Fruit fly (Drosophila melanogaster) whole organism, embryonic: Measurements from ENCODE around the gene CG33110.

Experiments
- Ada2b ChIP-seq: fragments of 200-800 bp; sonication (Bioruptor generic); IDR thresholded peaks from 2 replicates; pipeline ENCODE4 v1.3.6; 2022; ENCODE audit warnings: missing biosample characterization, missing genetic modification characterization
- Atf3 ChIP-seq: fragments of 200-800 bp; sonication (Bioruptor generic); optimal IDR thresholded peaks from 3 replicates; lab custom pipeline; 2016; ENCODE audit warnings: missing biosample characterization, missing genetic modification characterization
- CG11247 ChIP-seq: fragments of 200-800 bp; sonication (Bioruptor generic); IDR thresholded peaks from 2 replicates; pipeline ENCODE4 v1.3.6; 2022; ENCODE audit warnings: missing biosample characterization, missing genetic modification characterization
- CG11456 ChIP-seq: fragments of 200-800 bp; sonication (Bioruptor generic); IDR thresholded peaks from 3 replicates; pipeline ENCODE4 v1.3.6; 2022; ENCODE audit warnings: missing biosample characterization, missing genetic modification characterization
- CG11696 ChIP-seq: fragments of 200-800 bp; sonication (Bioruptor generic); IDR thresholded peaks from 2 replicates; pipeline ENCODE4 v1.3.6; 2022; ENCODE audit warnings: missing biosample characterization, missing genetic modification characterization
- CG12104 ChIP-seq: fragments of 200-800 bp; sonication (Bioruptor generic); optimal IDR thresholded peaks from 3 replicates; lab custom pipeline; 2016; ENCODE audit warnings: missing biosample characterization, missing genetic modification characterization
- CG12659 ChIP-seq: fragments of 200-800 bp; sonication (Bioruptor generic); optimal IDR thresholded peaks from 3 replicates; lab custom pipeline; 2017; ENCODE audit warnings: mild to moderate bottlenecking, missing biosample characterization, missing genetic modification reagents, missing genetic modification characterization
- CG13424 ChIP-seq: fragments of 200-800 bp; sonication (Bioruptor generic); optimal IDR thresholded peaks from 2 replicates; lab custom pipeline; 2019; ENCODE audit warnings: missing biosample characterization, mild to moderate bottlenecking, missing genetic modification characterization, moderate library complexity
- CG14050 ChIP-seq: fragments of 200-800 bp; sonication (Bioruptor generic); IDR thresholded peaks from 3 replicates; pipeline ENCODE4 v1.3.6; 2022; ENCODE audit warnings: missing biosample characterization, missing genetic modification characterization
- CG14441 ChIP-seq: fragments of 200-800 bp; sonication (Bioruptor generic); IDR thresholded peaks from 2 replicates; pipeline ENCODE4 v1.3.6; 2022; ENCODE audit warnings: missing biosample characterization, missing genetic modification characterization
- CG14667 ChIP-seq: fragments of 200-800 bp; sonication (Bioruptor generic); IDR thresholded peaks from 2 replicates; pipeline ENCODE4 v1.3.6; 2022; ENCODE audit warnings: missing biosample characterization, missing genetic modification characterization
- CG1602 ChIP-seq: fragments of 200-800 bp; sonication (Bioruptor generic); optimal IDR thresholded peaks from 3 replicates; lab custom pipeline; 2016; ENCODE audit warnings: missing biosample characterization, missing genetic modification characterization
- CG17328 ChIP-seq: fragments of 200-800 bp; sonication (Bioruptor generic); IDR thresholded peaks from 2 replicates; pipeline ENCODE4 v1.3.6; 2022; ENCODE audit warnings: missing biosample characterization, missing genetic modification characterization
- CG17359 ChIP-seq: fragments of 200-800 bp; sonication (Bioruptor generic); optimal IDR thresholded peaks from 3 replicates; lab custom pipeline; 2018; ENCODE audit warnings: missing biosample characterization, mild to moderate bottlenecking, missing genetic modification characterization, moderate library complexity
- CG17385 ChIP-seq: fragments of 200-800 bp; sonication (Bioruptor generic); optimal IDR thresholded peaks from 3 replicates; lab custom pipeline; 2018; ENCODE audit warnings: missing biosample characterization, mild to moderate bottlenecking, missing genetic modification characterization
- CG18011 ChIP-seq: fragments of 200-800 bp; sonication (Bioruptor generic); optimal IDR thresholded peaks from 2 replicates; lab custom pipeline; 2017; ENCODE audit warnings: missing biosample characterization, missing genetic modification characterization, mild to moderate bottlenecking, moderate library complexity, missing genotype
- CG18262 ChIP-seq: fragments of 200-800 bp; optimal IDR thresholded peaks from 3 replicates; lab custom pipeline; 2019; ENCODE audit warnings: missing biosample characterization, mild to moderate bottlenecking, missing genetic modification characterization, moderate library complexity
- CG30403 ChIP-seq: fragments of 200-800 bp; sonication (Bioruptor generic); optimal IDR thresholded peaks from 3 replicates; lab custom pipeline; 2016; ENCODE audit warnings: missing biosample characterization, missing genetic modification characterization
- CG4328 ChIP-seq: fragments of 200-800 bp; sonication (Bioruptor generic); optimal IDR thresholded peaks from 3 replicates; lab custom pipeline; 2017; ENCODE audit warnings: missing biosample characterization, missing genetic modification reagents, missing genetic modification characterization
- CG4730 ChIP-seq: fragments of 200-800 bp; sonication (Bioruptor generic); IDR thresholded peaks from 2 replicates; pipeline ENCODE4 v1.3.6; 2022; ENCODE audit warnings: missing biosample characterization, missing genetic modification characterization
- CG5953 ChIP-seq: fragments of 200-800 bp; sonication (Bioruptor generic); IDR thresholded peaks from 2 replicates; pipeline ENCODE4 v1.3.6; 2022; ENCODE audit warnings: missing biosample characterization, missing genetic modification characterization
- CG7372 ChIP-seq: fragments of 200-800 bp; sonication (Bioruptor generic); IDR thresholded peaks from 2 replicates; pipeline ENCODE4 v1.3.6; 2022; ENCODE audit warnings: missing biosample characterization, missing genetic modification characterization
- CG8388 ChIP-seq: fragments of 200-800 bp; sonication (Bioruptor generic); optimal IDR thresholded peaks from 2 replicates; lab custom pipeline; 2019; ENCODE audit warnings: missing biosample characterization, mild to moderate bottlenecking, missing genetic modification characterization, moderate library complexity
- Dbx ChIP-seq: fragments of 200-800 bp; sonication (Bioruptor generic); IDR thresholded peaks from 3 replicates; pipeline ENCODE4 v1.3.6; 2022; ENCODE audit warnings: missing biosample characterization, missing genetic modification characterization
- Fer1 ChIP-seq: fragments of 200-800 bp; sonication (Bioruptor generic); optimal IDR thresholded peaks from 2 replicates; lab custom pipeline; 2017; ENCODE audit warnings: missing biosample characterization, mild to moderate bottlenecking, missing genetic modification characterization
- H2.0 ChIP-seq: fragments of 200-800 bp; sonication (Bioruptor generic); IDR thresholded peaks from 2 replicates; pipeline ENCODE4 v1.3.6; 2022; ENCODE audit warnings: missing biosample characterization, missing genetic modification characterization
- Lpt ChIP-seq: fragments of >200 bp; optimal IDR thresholded peaks from 2 replicates; lab custom pipeline; 2018; ENCODE audit warnings: missing biosample characterization, missing genetic modification characterization
- Mad ChIP-seq: fragments of 200-800 bp; sonication (Bioruptor generic); optimal IDR thresholded peaks from 2 replicates; lab custom pipeline; 2016; ENCODE audit warnings: missing biosample characterization, missing genetic modification characterization
- Med ChIP-seq: fragments of 200-800 bp; sonication (Bioruptor generic); peaks from one replicate; lab custom pipeline; 2016; ENCODE audit warnings: missing biosample characterization, missing genetic modification characterization, mild to moderate bottlenecking, inconsistent platforms, moderate library complexity
- Mrtf ChIP-seq: fragments of 200-800 bp; sonication (Bioruptor generic); IDR thresholded peaks from 3 replicates; pipeline ENCODE4 v1.3.6; 2022; ENCODE audit warnings: missing biosample characterization, missing genetic modification characterization
- Ptx1 ChIP-seq: fragments of 200-800 bp; sonication (Bioruptor generic); IDR thresholded peaks from 2 replicates; pipeline ENCODE4 v1.3.6; 2022; ENCODE audit warnings: missing biosample characterization, missing genetic modification characterization
- Side ChIP-seq: fragments of 200-800 bp; sonication (Bioruptor generic); optimal IDR thresholded peaks from 2 replicates; lab custom pipeline; 2016; ENCODE audit warnings: missing biosample characterization, missing genetic modification characterization
- ap ChIP-seq: fragments of 200-800 bp; sonication (Bioruptor generic); IDR thresholded peaks from 2 replicates; pipeline ENCODE4 v1.3.6; 2022; ENCODE audit warnings: missing biosample characterization, missing genetic modification characterization
- dati ChIP-seq: fragments of 200-800 bp; sonication (Bioruptor generic); IDR thresholded peaks from 2 replicates; pipeline ENCODE4 v1.3.6; 2022; ENCODE audit warnings: missing biosample characterization, missing genetic modification characterization
- en ChIP-seq: fragments of 200-800 bp; sonication (Bioruptor generic); optimal IDR thresholded peaks from 2 replicates; lab custom pipeline; 2016; ENCODE audit warnings: missing biosample characterization, missing genetic modification characterization
- fd3F ChIP-seq: fragments of 200-800 bp; sonication (Bioruptor generic); optimal IDR thresholded peaks from 2 replicates; lab custom pipeline; 2018; ENCODE audit warnings: missing biosample characterization, mild to moderate bottlenecking, missing genetic modification characterization, moderate library complexity
- gce ChIP-seq: fragments of 200-800 bp; sonication (Bioruptor generic); IDR thresholded peaks from 3 replicates; pipeline ENCODE4 v1.3.6; 2022; ENCODE audit warnings: missing biosample characterization, missing genetic modification characterization
- gsb ChIP-seq: fragments of 200-800 bp; sonication (Bioruptor generic); IDR thresholded peaks from 2 replicates; pipeline ENCODE4 v1.3.6; 2022; ENCODE audit warnings: missing biosample characterization, missing genetic modification characterization
- h ChIP-seq: fragments of >200 bp; optimal IDR thresholded peaks from 2 replicates; lab custom pipeline; 2017
- her ChIP-seq: fragments of 200-800 bp; sonication (Bioruptor generic); optimal IDR thresholded peaks from 2 replicates; lab custom pipeline; 2016; ENCODE audit warnings: missing biosample characterization, missing genetic modification characterization
- lilli ChIP-seq: fragments of 200-800 bp; sonication (Bioruptor generic); optimal IDR thresholded peaks from 3 replicates; lab custom pipeline; 2016; ENCODE audit warnings: missing biosample characterization, missing genetic modification characterization
- mam ChIP-seq: fragments of 200-800 bp; sonication (Bioruptor generic); optimal IDR thresholded peaks from 3 replicates; lab custom pipeline; 2016; ENCODE audit warnings: missing biosample characterization, missing genetic modification characterization
- phol ChIP-seq: fragments of 200-800 bp; sonication (Bioruptor generic); optimal IDR thresholded peaks from 3 replicates; lab custom pipeline; 2018; ENCODE audit warnings: missing biosample characterization, mild to moderate bottlenecking, missing genetic modification characterization, moderate library complexity
- pros ChIP-seq: fragments of 200-800 bp; sonication (Bioruptor generic); optimal IDR thresholded peaks from 3 replicates; lab custom pipeline; 2019; ENCODE audit warnings: missing biosample characterization, mild to moderate bottlenecking, missing genetic modification characterization, moderate library complexity
- sr ChIP-seq: fragments of 200-800 bp; sonication (Bioruptor generic); IDR thresholded peaks from 3 replicates; pipeline ENCODE4 v1.3.6; 2022; ENCODE audit warnings: missing biosample characterization, missing genetic modification characterization
- ssp ChIP-seq: fragments of 200-800 bp; sonication (Bioruptor generic); IDR thresholded peaks from 2 replicates; pipeline ENCODE4 v1.3.6; 2022; ENCODE audit warnings: missing biosample characterization, missing genetic modification characterization
- stc ChIP-seq: fragments of 200-800 bp; sonication (Bioruptor generic); IDR thresholded peaks from 2 replicates; pipeline ENCODE4 v1.3.6; 2022; ENCODE audit warnings: missing biosample characterization, missing genetic modification characterization
- tna ChIP-seq: fragments of 200-800 bp; sonication (Bioruptor generic); IDR thresholded peaks from 2 replicates; pipeline ENCODE4 v1.3.6; 2022; ENCODE audit warnings: missing biosample characterization, missing genetic modification characterization; ENCODE audit not compliant: partially characterized antibody
- usp ChIP-seq: fragments of >200 bp; optimal IDR thresholded peaks from 2 replicates; lab custom pipeline; 2017; ENCODE audit warnings: missing biosample characterization, missing genetic modification characterization
- vfl ChIP-seq: fragments of 200-800 bp; sonication (Bioruptor generic); optimal IDR thresholded peaks from 2 replicates; lab custom pipeline; 2016; ENCODE audit warnings: missing biosample characterization, missing genetic modification characterization
- vvl ChIP-seq: fragments of 200-800 bp; sonication (Bioruptor generic); IDR thresholded peaks from 2 replicates; pipeline ENCODE4 v1.3.6; 2022; ENCODE audit warnings: missing biosample characterization, missing genetic modification characterization
- zen ChIP-seq: fragments of 200-800 bp; sonication (Bioruptor generic); optimal IDR thresholded peaks from 3 replicates; lab custom pipeline; 2018; ENCODE audit warnings: missing biosample characterization, mild to moderate bottlenecking, missing genetic modification characterization, moderate library complexity
- zfh2 ChIP-seq: fragments of 200-800 bp; sonication (Bioruptor generic); optimal IDR thresholded peaks from 2 replicates; lab custom pipeline; 2016; ENCODE audit warnings: missing biosample characterization, missing genetic modification characterization

Gene CG33110

DNA sequence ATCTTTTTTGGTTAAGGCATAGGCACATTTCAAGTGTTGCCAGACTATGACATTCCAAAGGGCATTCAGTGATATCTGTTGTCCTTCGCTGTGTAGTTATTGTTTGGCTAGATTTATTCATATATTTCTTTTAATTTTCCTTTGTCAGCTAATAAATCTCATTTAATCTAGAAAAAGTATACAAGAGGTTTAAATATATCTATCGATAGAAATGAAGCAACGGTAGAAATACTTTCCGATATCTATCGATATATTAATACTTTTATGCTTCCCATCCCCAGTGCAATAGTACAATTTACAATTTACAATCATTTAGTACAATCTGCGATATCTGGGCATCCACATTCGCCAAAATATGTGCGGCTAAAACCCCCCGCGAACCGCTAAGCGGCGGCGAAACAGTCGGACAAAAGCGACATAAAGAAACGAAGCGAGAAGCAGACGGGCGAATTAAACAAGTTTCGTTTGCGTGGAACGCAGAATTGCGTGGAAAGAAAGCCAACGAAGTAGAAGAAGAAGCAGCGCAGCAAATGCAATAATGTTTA is 17.5 kb downstream of the CG33110 start, which contains the start of gene Efa6 (continued):
- no peak for TF ChIP-seq CG14441 (GFP tag; lab: Robert Waterston, UW)
- no peak for TF ChIP-seq Lpt (GFP tag; lab: Kevin White, UChicago)
- TF ChIP-seq Side (GFP tag; lab: Kevin White, UChicago) = no peak
- TF ChIP-seq H2.0 (GFP tag; lab: Robert Waterston, UW) = no peak
- TF ChIP-seq CG13424 (tag; lab: Kevin White, UChicago) = peak; percentile 57
- TF ChIP-seq CG11696 = no peak
- peak; percentile 70 for TF ChIP-seq tna
- TF ChIP-seq CG17385 (GFP tag; lab: Kevin White, UChicago) = peak; percentile 87
- TF ChIP-seq CG14050 (GFP tag; lab: Robert Waterston, UW) = no peak
- TF ChIP-seq CG1602 (GFP tag; lab: Kevin White, UChicago) = peak; percentile 31
- TF ChIP-seq ssp (GFP tag; lab: Robert Waterston, UW) = 0 out of 2 replicates have a peak, but pooled peaks have one; percentile 9
- peak; percentile 54 for TF ChIP-seq zen (tag; lab: Kevin White, UChicago)
- TF ChIP-seq pros = no peak
- TF ChIP-seq CG30403 (GFP tag; lab: Kevin White, UChicago) = peak; percentile 64
- TF ChIP-seq h = no peak
- TF ChIP-seq CG11456 (GFP tag; lab: Robert Waterston, UW) = no peak
- TF ChIP-seq vvl (GFP tag; lab: Robert Waterston, UW) = no peak; the same call in 1 of the 2 replicates
- peak; percentile 24 for TF ChIP-seq CG17359 (tag; lab: Kevin White, UChicago)
- TF ChIP-seq zfh2 (GFP tag; lab: Kevin White, UChicago) = peak; percentile 33
- no peak for TF ChIP-seq CG17328 (GFP tag; lab: Robert Waterston, UW)
- TF ChIP-seq fd3F (GFP tag; lab: Kevin White, UChicago) = peak; percentile 30
- TF ChIP-seq en (GFP tag; lab: Kevin White, UChicago) = no peak
- TF ChIP-seq Mrtf = no peak
- no peak for TF ChIP-seq Atf3
- TF ChIP-seq CG14667 (GFP tag; lab: Robert Waterston, UW) = no peak
- no peak for TF ChIP-seq CG7372
- TF ChIP-seq lilli (GFP tag; lab: Kevin White, UChicago) = peak; percentile 62
- TF ChIP-seq ap (GFP tag; lab: Robert Waterston, UW) = no peak
- TF ChIP-seq usp (GFP tag; lab: Kevin White, UChicago) = no peak
- TF ChIP-seq her (GFP tag; lab: Kevin White, UChicago) = no peak
- TF ChIP-seq Mad = no peak
- peak; percentile 40 for TF ChIP-seq Fer1 (GFP tag; lab: Kevin White, UChicago)
- no peak for TF ChIP-seq sr (GFP tag; lab: Robert Waterston, UW)
- peak; percentile 51 for TF ChIP-seq CG18262 (tag; lab: Kevin White, UChicago)
- TF ChIP-seq Med (GFP tag; lab: Kevin White, UChicago) = peak; percentile 87
- no peak for TF ChIP-seq CG5953 (GFP tag; lab: Robert Waterston, UW)
- no peak for TF ChIP-seq vfl (GFP tag; lab: Kevin White, UChicago)
- TF ChIP-seq CG8388 (GFP tag; lab: Kevin White, UChicago) = no peak
- no peak for TF ChIP-seq dati (GFP tag; lab: Robert Waterston, UW)
- TF ChIP-seq CG4730 = no peak
- no peak for TF ChIP-seq CG11247 (GFP tag; lab: Robert Waterston, UW)
- TF ChIP-seq gce (GFP tag; lab: Robert Waterston, UW) = no peak
- peak; percentile 90 for TF ChIP-seq CG12659 (GFP tag; lab: Kevin White, UChicago)
- TF ChIP-seq stc (GFP tag; lab: Robert Waterston, UW) = peak; percentile 25; the same call in 1 of the 2 replicates
- peak; percentile 25 for TF ChIP-seq CG18011 (GFP tag; lab: Kevin White, UChicago)
- no peak for TF ChIP-seq Ptx1 (GFP tag; lab: Robert Waterston, UW)
- TF ChIP-seq Ada2b = no peak
- TF ChIP-seq gsb = no peak
- no peak for TF ChIP-seq CG4328
- peak; percentile 66 for TF ChIP-seq phol (tag; lab: Kevin White, UChicago)
- TF ChIP-seq CG12104 (GFP tag; lab: Kevin White, UChicago) = peak; percentile 31
- no peak for TF ChIP-seq Dbx (GFP tag; lab: Robert Waterston, UW)
- TF ChIP-seq mam = peak; percentile 68
